Fruit fly (Drosophila melanogaster): ENCODE data around the gene Hsp68.

Hsp68 gene

DNA sequence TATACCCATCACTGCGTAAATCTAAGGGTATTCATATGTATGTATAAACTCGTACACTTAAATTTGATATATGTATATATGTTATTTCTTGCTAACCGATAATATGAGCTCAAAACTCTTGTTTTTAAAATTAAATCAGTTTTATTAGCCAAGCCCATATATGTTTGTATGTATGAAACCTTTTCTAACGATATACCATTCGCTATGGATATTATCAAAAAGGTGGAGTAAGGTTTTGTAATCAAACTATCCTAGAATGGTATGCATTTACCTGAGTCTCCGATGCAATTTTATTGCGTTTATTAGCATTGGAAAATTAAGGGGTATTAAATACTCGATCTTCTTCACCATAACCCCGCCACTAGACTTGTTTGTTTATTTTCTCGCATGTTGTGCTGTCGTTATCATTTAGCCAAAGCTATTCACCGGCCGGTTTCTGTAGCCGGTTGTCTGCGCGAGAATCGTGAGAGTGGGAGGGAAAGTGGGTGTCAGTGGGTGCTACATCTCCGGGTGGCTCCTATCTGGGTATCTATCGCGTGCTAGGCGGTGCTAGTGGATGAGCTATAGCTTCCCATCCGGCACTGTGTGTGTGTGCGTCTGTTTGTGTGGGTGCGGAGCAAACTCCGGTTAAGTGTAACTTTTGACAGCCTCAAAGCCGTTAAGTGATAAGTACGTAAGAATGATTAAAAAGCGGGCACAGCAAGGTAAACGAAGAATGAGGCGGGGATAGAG is 49.2 kb downstream of the Hsp68 start (continued):
- TF ChIP-seq nerfin-2 (GFP tag; IDR thresholded peaks at IDR 0.05; ENCODE audit: partially characterized antibody), result 0 out of 2 replicates have a peak, but pooled peaks have one; percentile 11
- peak; percentile 22 for TF ChIP-seq phol (tag; optimal IDR thresholded peaks at IDR 0.05)
- TF ChIP-seq CG7839 (tag; optimal IDR thresholded peaks at IDR 0.05), result peak; percentile 61
- TF ChIP-seq so (GFP tag; IDR thresholded peaks at IDR 0.05), result 0 out of 3 replicates have a peak, but pooled peaks have one; percentile 42
- no peak for TF ChIP-seq CG10321 (GFP tag; IDR thresholded peaks at IDR 0.05)
- TF ChIP-seq CG5180 (GFP tag; optimal IDR thresholded peaks at IDR 0.05), result peak; percentile 5
- peak; percentile 17 for TF ChIP-seq grau (tag; optimal IDR thresholded peaks at IDR 0.05)
- TF ChIP-seq lab (GFP tag; optimal IDR thresholded peaks at IDR 0.05), result peak; percentile 29
- no peak for TF ChIP-seq jigr1 (GFP tag; IDR thresholded peaks at IDR 0.05)
- TF ChIP-seq ssp (GFP tag; IDR thresholded peaks at IDR 0.05), result no peak
- TF ChIP-seq CG18262 (tag; optimal IDR thresholded peaks at IDR 0.05), result peak; percentile 60
- peak; percentile 49 for TF ChIP-seq Med (GFP tag)
- TF ChIP-seq mam (GFP tag; optimal IDR thresholded peaks at IDR 0.05), result peak; percentile 4
- TF ChIP-seq jing (GFP tag; optimal IDR thresholded peaks at IDR 0.05), result no peak
- no peak for TF ChIP-seq zen (tag; optimal IDR thresholded peaks at IDR 0.05)
- TF ChIP-seq CG13775 (GFP tag; optimal IDR thresholded peaks at IDR 0.05), result peak; percentile 21
- TF ChIP-seq dmrt99B (tag; optimal IDR thresholded peaks at IDR 0.05), result peak; percentile 61
- no peak for TF ChIP-seq B-H2 (GFP tag; optimal IDR thresholded peaks at IDR 0.05)
- TF ChIP-seq CG3281 (GFP tag; optimal IDR thresholded peaks at IDR 0.05), result peak; percentile 1
- TF ChIP-seq Ets65A (GFP tag), result peak; percentile 71
- peak; percentile 20; the same call in 1 of the 2 replicates for TF ChIP-seq sob (GFP tag; IDR thresholded peaks at IDR 0.05)
- TF ChIP-seq CG8924 (tag; optimal IDR thresholded peaks at IDR 0.05), result peak; percentile 33
- TF ChIP-seq peb (GFP tag; IDR thresholded peaks at IDR 0.05), result no peak
- no peak for TF ChIP-seq fd3F (GFP tag; optimal IDR thresholded peaks at IDR 0.05)
- no peak for TF ChIP-seq CG14667 (GFP tag; IDR thresholded peaks at IDR 0.05)
- TF ChIP-seq CG12769 (tag; optimal IDR thresholded peaks at IDR 0.05), result peak; percentile 67
- TF ChIP-seq Scr (GFP tag; IDR thresholded peaks at IDR 0.05; ENCODE audit: partially characterized antibody), result no peak
- peak; percentile 47 for TF ChIP-seq org-1 (GFP tag; optimal IDR thresholded peaks at IDR 0.05)
- TF ChIP-seq bcd (GFP tag; optimal IDR thresholded peaks at IDR 0.05), result peak; percentile 26
- TF ChIP-seq CG10366 (GFP tag; IDR thresholded peaks at IDR 0.05), result no peak
- TF ChIP-seq CG10979 (tag; optimal IDR thresholded peaks at IDR 0.05), result peak; percentile 59
- peak in 1 of 2 experiments; percentile 36 for TF ChIP-seq Hr51 (GFP tag; optimal IDR thresholded peaks at IDR 0.05)
- no peak for TF ChIP-seq Nf-YB (GFP tag; optimal IDR thresholded peaks at IDR 0.05)
- no peak for TF ChIP-seq Nf-YA (GFP tag; IDR thresholded peaks at IDR 0.05)
- TF ChIP-seq slbo (GFP tag; IDR thresholded peaks at IDR 0.05), result no peak
- TF ChIP-seq mirr (GFP tag; optimal IDR thresholded peaks at IDR 0.05), result peak; percentile 39
- TF ChIP-seq fd64A (GFP tag; optimal IDR thresholded peaks at IDR 0.05), result peak; percentile 6
- TF ChIP-seq ro (GFP tag; IDR thresholded peaks at IDR 0.05), result no peak
- TF ChIP-seq CG31441 (GFP tag; IDR thresholded peaks at IDR 0.05), result 0 out of 2 replicates have a peak, but pooled peaks have one; percentile 27
- TF ChIP-seq twi (tag; optimal IDR thresholded peaks at IDR 0.05), result no peak
- no peak for TF ChIP-seq dimm (GFP tag; IDR thresholded peaks at IDR 0.05)
- no peak for TF ChIP-seq CG14965 (GFP tag; optimal IDR thresholded peaks at IDR 0.05; ENCODE audit: borderline replicate concordance)
- no peak for TF ChIP-seq btn (GFP tag; optimal IDR thresholded peaks at IDR 0.05)
- TF ChIP-seq chif (GFP tag; optimal IDR thresholded peaks at IDR 0.05), result peak in 1 of 2 experiments; percentile 25
- TF ChIP-seq Dek (tag; optimal IDR thresholded peaks at IDR 0.05), result peak; percentile 31
- TF ChIP-seq sens (GFP tag), result peak; percentile 86
- no peak for TF ChIP-seq Doc2 (GFP tag; IDR thresholded peaks at IDR 0.05)
- no peak for TF ChIP-seq H2.0 (GFP tag; IDR thresholded peaks at IDR 0.05)
- TF ChIP-seq ind (GFP tag; optimal IDR thresholded peaks at IDR 0.05), result peak; percentile 6

Data from whole organism, embryonic.